Fruit fly (Drosophila melanogaster): ENCODE results near the gene Elo68beta.

The Elo68beta gene

dm6 chr3L:11070372-11070854 lies 31.1 kb downstream of the Elo68beta start, which contains the start of gene Mocs1 (continued):
- TF ChIP-seq CG7271 (tag; optimal IDR thresholded peaks at IDR 0.05) (no peak), NFAT (GFP tag; IDR thresholded peaks at IDR 0.05) (peak; percentile 23; the same call in 1 of the 2 replicates), CG30431 (GFP tag; optimal IDR thresholded peaks at IDR 0.05) (no peak), az2 (GFP tag; optimal IDR thresholded peaks at IDR 0.05) (no peak), CG31365 (tag; optimal IDR thresholded peaks at IDR 0.05) (no peak), Asciz (GFP tag; optimal IDR thresholded peaks at IDR 0.05) (no peak), odd (GFP tag; optimal IDR thresholded peaks at IDR 0.05) (no peak), Mad (GFP tag; optimal IDR thresholded peaks at IDR 0.05) (no peak), BEAF-32 (GFP tag; optimal IDR thresholded peaks at IDR 0.05) (no peak), sima (GFP tag; optimal IDR thresholded peaks at IDR 0.05) (no peak), bigmax (GFP tag; optimal IDR thresholded peaks at IDR 0.05) (no peak), Ets97D (GFP tag; optimal IDR thresholded peaks at IDR 0.05) (no peak), CG31441 (GFP tag; IDR thresholded peaks at IDR 0.05) (no peak), CG6689 (GFP tag; IDR thresholded peaks at IDR 0.05) (no peak), fd3F (GFP tag; optimal IDR thresholded peaks at IDR 0.05) (no peak), HLH4C (GFP tag; IDR thresholded peaks at IDR 0.05; ENCODE audit: partially characterized antibody) (no peak), chm (GFP tag; IDR thresholded peaks at IDR 0.05) (peak; percentile 28; the same call in 1 of the 2 replicates), vvl (GFP tag; IDR thresholded peaks at IDR 0.05) (0 out of 2 replicates have a peak, but pooled peaks have one; percentile 8), CG11085 (GFP tag; IDR thresholded peaks at IDR 0.05) (peak; percentile 20; the same call in 1 of the 2 replicates), run (tag; optimal IDR thresholded peaks at IDR 0.05) (no peak), Opbp (GFP tag; IDR thresholded peaks at IDR 0.05; ENCODE audit: partially characterized antibody) (no peak), ind (GFP tag; optimal IDR thresholded peaks at IDR 0.05) (no peak), Dfd (GFP tag; optimal IDR thresholded peaks at IDR 0.05) (no peak), CG3281 (GFP tag; optimal IDR thresholded peaks at IDR 0.05) (no peak), CG9797 (GFP tag; optimal IDR thresholded peaks at IDR 0.05) (no peak), dan (GFP tag; IDR thresholded peaks at IDR 0.05) (no peak), CG7556 (GFP tag; optimal IDR thresholded peaks at IDR 0.05) (no peak), CG31224 (GFP tag; IDR thresholded peaks at IDR 0.05) (no peak), hbn (GFP tag; IDR thresholded peaks at IDR 0.05; ENCODE audit: partially characterized antibody) (0 out of 2 replicates have a peak, but pooled peaks have one; percentile 34), CG7839 (tag; optimal IDR thresholded peaks at IDR 0.05) (no peak), Abd-B (GFP tag; optimal IDR thresholded peaks at IDR 0.05) (no peak), gem (tag; optimal IDR thresholded peaks at IDR 0.05) (no peak), CG4404 (GFP tag; IDR thresholded peaks at IDR 0.05) (no peak), Nf-YA (GFP tag; IDR thresholded peaks at IDR 0.05) (no peak), Lim3 (GFP tag; IDR thresholded peaks at IDR 0.05) (no peak), h (optimal IDR thresholded peaks at IDR 0.05) (no peak), Bteb2 (GFP tag; optimal IDR thresholded peaks at IDR 0.05) (no peak), Dref (GFP tag; IDR thresholded peaks at IDR 0.05) (no peak), peb (GFP tag; IDR thresholded peaks at IDR 0.05) (no peak), CkIIα-i1 (GFP tag; IDR thresholded peaks at IDR 0.05) (no peak), sr (GFP tag; IDR thresholded peaks at IDR 0.05) (no peak), CG16863 (GFP tag; optimal IDR thresholded peaks at IDR 0.05) (no peak), Scr (GFP tag; IDR thresholded peaks at IDR 0.05; ENCODE audit: partially characterized antibody) (no peak), CG1832 (GFP tag; optimal IDR thresholded peaks at IDR 0.05) (no peak), CG10321 (GFP tag; IDR thresholded peaks at IDR 0.05) (no peak), grn (GFP tag; optimal IDR thresholded peaks at IDR 0.05) (no peak), Ets65A (GFP tag) (no peak), Atf-2 (GFP tag; optimal IDR thresholded peaks at IDR 0.05) (no peak), schlank (tag; optimal IDR thresholded peaks at IDR 0.05) (no peak), knrl (GFP tag; IDR thresholded peaks at IDR 0.05; ENCODE audit: partially characterized antibody) (no peak), trem (tag; optimal IDR thresholded peaks at IDR 0.05) (no peak), Kr (GFP tag; optimal IDR thresholded peaks at IDR 0.05) (no peak)
